Fruit fly (Drosophila melanogaster) whole organism: ENCODE data around the gene CG14143.

Experiments used
- CG8478 ChIP-seq: fragments of >200 bp; optimal IDR thresholded peaks from 2 replicates; lab custom pipeline; 2018; ENCODE audit warnings: inconsistent platforms
- Dll ChIP-seq: fragments of >200 bp; optimal IDR thresholded peaks from 2 replicates; lab custom pipeline; 2017
- EcR ChIP-seq, 2 experiments: fragments of >200 bp; optimal IDR thresholded peaks; 2 replicates each; lab custom pipeline; 2017; ENCODE audit warnings: missing biosample characterization in 2 of 2, missing genetic modification characterization in 2 of 2, missing genetic modification reagents in 2 of 2
- pan ChIP-seq: fragments of >200 bp; optimal IDR thresholded peaks from 2 replicates; lab custom pipeline; 2017
- psq ChIP-seq: fragments of >200 bp; optimal IDR thresholded peaks from 2 replicates; lab custom pipeline; 2017
- usp ChIP-seq: fragments of >200 bp; optimal IDR thresholded peaks from 2 replicates; lab custom pipeline; 2017; ENCODE audit warnings: missing biosample characterization, missing genetic modification characterization, mixed read lengths

Gene CG14143

DNA sequence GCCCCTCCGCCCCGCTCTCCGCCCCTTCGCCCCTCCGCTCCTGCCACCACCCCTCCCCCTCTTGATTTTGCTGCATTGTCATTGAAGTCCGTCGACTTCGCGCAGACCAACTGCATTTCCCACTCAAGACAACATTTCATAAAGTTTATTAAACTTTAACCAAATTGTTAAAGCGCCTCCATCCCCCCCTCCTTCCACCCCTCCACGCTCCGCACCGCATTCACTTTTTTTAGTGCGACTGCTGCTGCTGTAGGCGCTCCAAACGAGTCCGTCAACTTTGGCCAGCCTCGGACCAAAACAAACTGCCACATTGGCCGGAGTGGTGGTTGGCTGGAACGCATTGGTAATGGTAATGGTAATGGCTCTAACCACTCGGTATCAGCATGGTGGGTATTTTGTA lies 4.1 kb downstream of the CG14143 start:
- no peak for TF ChIP-seq pan
- TF ChIP-seq Dll (lab: Kevin White, UChicago) = no peak
- TF ChIP-seq usp (GFP tag; lab: Kevin White, UChicago) = no peak
- no peak for TF ChIP-seq psq (lab: Kevin White, UChicago)
- TF ChIP-seq CG8478 (lab: Kevin White, UChicago) = no peak
- no peak for TF ChIP-seq EcR (GFP tag; optimal IDR thresholded peaks at IDR 0.05; lab: Kevin White, UChicago)

DNA sequence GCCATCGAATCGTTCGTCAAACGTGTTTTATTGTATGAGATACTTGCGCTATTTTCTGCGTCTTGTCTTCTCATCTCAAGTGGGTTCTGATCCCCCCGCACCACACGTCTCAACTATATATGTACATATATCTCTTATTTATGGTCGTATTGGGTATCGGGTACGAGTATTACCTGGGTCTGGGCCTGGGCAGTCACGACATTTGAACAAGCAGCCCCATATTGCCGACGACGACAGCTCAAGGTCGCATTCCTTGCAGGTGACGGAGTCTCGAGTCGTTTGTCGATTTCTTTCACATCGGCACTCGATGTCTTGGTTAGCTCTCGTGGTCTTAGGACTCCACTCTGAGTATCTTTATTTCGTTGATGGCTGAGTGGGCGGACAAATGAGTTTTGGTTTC lies 10.3 kb downstream of the CG14143 start:
- TF ChIP-seq psq (lab: Kevin White, UChicago) = no peak
- no peak for TF ChIP-seq EcR (GFP tag; optimal IDR thresholded peaks at IDR 0.05; lab: Kevin White, UChicago)
- TF ChIP-seq usp (GFP tag; lab: Kevin White, UChicago) = no peak
- TF ChIP-seq pan = no peak
- TF ChIP-seq CG8478 (lab: Kevin White, UChicago) = no peak

DNA sequence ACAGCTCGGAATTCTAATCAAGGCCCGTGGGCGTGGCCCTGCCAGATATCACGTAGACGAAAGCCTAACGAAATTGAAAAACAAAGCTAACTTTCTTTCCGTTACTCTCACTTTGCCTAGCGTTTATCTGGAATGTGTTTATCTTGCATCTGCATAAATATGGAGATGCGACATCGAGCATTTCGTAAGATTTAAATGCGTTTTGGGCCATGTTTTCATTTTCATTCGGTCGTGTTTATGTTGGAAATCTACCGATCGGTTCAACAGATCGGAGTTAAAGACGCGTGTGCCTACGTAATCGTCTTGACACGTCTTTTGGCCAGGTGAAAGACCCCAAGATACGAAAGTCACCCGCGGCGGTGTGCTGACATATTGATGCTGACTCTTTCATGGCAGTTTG lies 12.9 kb downstream of the CG14143 start:
- TF ChIP-seq usp (GFP tag; lab: Kevin White, UChicago) (no peak), Dll (lab: Kevin White, UChicago) (no peak), pan (no peak), EcR (GFP tag; optimal IDR thresholded peaks at IDR 0.05; lab: Kevin White, UChicago) (no peak), psq (lab: Kevin White, UChicago) (no peak), CG8478 (lab: Kevin White, UChicago) (no peak)

DNA sequence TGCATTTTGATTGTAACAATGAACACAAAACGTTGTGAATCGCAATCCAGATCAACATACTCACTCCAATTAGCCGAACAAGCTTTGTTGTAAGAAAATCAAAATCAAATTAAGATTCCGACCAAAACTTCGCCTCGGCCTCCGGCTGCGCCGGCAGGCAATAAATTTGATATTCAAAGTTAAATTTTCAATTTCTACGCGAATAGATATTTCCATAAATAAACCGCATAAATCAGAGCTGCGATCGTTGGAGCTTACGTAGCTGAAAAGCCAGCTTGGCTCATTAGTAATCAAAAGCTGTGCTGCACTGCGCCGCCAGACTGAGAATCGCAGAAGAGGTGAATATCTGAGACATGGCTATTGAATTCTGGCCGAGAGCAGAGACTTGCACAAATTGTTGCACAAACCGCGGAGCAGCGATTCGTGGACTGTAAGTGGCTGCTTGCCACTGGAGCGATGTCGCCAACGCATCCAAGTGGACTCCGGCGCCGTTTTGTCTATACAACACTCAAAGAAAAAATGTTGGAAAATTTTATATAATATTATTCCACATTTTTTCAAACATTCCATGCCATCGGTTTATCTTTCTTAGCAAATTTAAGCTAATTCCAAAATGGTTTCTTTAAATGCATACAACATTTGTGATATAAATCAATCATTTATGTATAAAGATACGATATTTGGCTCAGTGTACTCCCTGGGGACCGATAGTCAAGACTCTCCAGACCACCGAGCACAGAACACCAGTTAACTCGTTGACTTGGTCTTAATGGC lies 13.9 kb downstream of the CG14143 start:
- TF ChIP-seq EcR (GFP tag; optimal IDR thresholded peaks at IDR 0.05; lab: Kevin White, UChicago) (no peak), CG8478 (lab: Kevin White, UChicago) (no peak), pan (no peak), Dll (lab: Kevin White, UChicago) (no peak), psq (lab: Kevin White, UChicago) (no peak), usp (GFP tag; lab: Kevin White, UChicago) (no peak)

DNA sequence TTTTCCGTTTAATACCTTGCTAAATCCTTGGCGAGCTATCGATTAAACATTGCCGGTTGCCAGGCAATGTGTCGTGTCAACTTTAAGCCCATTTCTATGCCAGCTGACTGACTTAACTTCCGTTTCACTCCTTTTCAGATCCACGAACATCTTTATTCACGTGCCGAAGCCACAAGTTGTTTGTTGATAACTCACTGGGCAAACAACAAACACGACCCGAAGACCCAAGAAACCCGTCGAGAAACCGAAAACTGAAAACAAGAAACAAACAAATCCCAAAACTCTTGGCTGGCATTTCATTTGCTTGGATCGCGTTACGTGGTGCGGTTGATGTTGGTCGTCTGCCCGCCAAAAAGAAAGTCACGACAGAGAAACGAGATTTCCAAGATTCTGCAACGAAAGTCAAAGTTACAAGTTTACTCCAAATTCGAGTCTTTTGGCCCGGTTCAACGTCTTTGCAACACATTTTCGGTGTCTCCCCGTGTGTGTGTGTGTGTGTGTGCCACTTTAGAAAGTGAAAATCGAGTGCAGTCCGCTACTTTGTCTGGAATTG lies 16.0 kb downstream of the CG14143 start, which contains the start of gene CG6216:
CG6216 (minus strand) TSS at position 51 of the 553 bp plus-strand sequence.
- TF ChIP-seq usp (GFP tag; lab: Kevin White, UChicago) = no peak
- TF ChIP-seq psq (lab: Kevin White, UChicago) = no peak
- TF ChIP-seq pan = no peak
- no peak for TF ChIP-seq EcR (GFP tag; optimal IDR thresholded peaks at IDR 0.05; lab: Kevin White, UChicago)
- TF ChIP-seq Dll (lab: Kevin White, UChicago) = no peak
- TF ChIP-seq CG8478 (lab: Kevin White, UChicago) = no peak

DNA sequence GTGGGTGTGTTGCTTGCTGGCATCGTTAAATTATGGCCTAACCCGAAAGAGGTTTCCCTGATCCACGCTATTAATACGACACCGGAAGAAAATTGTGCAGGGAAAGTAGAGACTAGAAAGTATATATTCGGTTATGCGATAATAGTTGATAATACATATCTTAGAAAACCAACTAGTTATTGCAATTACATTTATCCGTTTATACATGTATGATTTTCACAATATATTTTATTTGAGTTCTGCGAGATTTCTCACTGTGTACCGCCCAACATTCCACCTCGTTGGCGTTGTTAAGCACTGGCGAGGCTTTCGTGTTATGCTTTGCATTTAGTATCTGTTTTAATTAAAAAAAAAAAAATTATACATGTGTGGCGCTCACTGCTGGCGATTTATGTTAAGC lies 20.6 kb downstream of the CG14143 start:
- TF ChIP-seq psq (lab: Kevin White, UChicago) (no peak), pan (no peak), usp (GFP tag; lab: Kevin White, UChicago) (no peak), Dll (lab: Kevin White, UChicago) (no peak), CG8478 (lab: Kevin White, UChicago) (no peak), EcR (GFP tag; optimal IDR thresholded peaks at IDR 0.05; lab: Kevin White, UChicago) (no peak)

DNA sequence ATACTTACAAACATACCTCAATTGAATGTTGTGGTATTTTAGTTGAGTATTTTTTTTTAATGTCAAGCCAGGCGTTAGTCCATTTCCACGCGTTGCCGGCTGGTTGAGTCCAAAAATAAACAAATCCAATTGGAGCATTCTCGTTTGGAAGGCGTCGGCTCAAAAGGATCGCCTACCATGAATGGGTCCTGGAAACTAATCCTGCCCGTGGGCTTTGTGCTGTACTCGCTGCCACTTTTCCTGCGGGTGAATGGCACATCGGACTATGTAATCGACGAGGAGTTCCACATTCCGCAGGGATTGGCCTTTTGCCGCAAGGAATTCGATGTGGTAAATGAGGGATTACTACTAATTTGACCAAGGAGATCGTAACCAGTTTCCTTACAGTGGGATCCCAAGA lies 30.1 kb downstream of the CG14143 start, which contains the start of gene Alg10:
Alg10 (plus strand) TSS at position 73 of the 400 bp plus-strand sequence.
- no peak for TF ChIP-seq CG8478 (lab: Kevin White, UChicago)
- no peak for TF ChIP-seq Dll (lab: Kevin White, UChicago)
- no peak for TF ChIP-seq pan
- TF ChIP-seq usp (GFP tag; lab: Kevin White, UChicago) = no peak
- TF ChIP-seq EcR (GFP tag; optimal IDR thresholded peaks at IDR 0.05; lab: Kevin White, UChicago) = no peak
- no peak for TF ChIP-seq psq (lab: Kevin White, UChicago)

DNA sequence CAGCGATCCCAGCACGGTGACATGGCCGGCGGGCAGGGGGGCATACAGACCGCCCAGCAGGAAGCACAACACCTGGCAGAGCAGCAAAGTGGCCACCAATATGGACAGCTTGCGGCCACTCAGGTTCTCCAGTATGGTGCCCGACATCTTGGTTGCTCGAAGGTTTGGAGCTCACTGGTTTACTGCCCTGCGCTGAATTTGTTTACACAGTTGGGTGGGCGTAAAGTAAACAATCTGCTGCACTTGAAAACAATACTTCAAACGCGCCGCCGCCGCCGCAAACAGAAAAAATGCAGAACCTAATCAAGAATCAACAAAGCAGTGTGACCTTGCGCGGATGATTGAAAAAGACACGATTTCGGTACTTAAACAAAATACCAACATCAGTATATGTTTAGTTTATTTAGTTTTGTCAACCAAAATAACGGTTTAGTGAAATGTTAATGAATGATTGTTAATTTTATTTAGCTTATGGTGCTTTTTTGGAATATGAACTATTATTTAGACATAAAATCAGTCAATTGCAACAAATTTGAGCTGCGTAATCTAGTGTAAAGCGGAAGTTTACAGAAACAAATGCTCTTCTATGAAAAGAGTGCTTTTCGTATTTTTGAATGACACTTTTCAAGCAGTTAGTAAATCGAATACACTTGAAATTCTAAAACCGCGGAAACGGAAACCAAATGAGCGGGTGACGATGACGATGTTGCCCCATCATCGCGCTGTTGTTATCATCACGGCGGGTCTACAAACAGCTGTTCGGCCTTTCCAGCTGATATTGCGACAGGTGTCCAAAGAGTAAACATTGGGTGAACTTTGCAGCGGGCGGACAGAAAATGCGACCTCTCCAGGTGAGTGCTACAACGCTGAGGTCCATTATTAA lies 34.8 kb downstream of the CG14143 start, which contains the start of the genes wls and Adck5:
wls (minus strand) TSS at position 327 of the 883 bp plus-strand sequence.
Adck5 (plus strand) TSS at position 519 of the 883 bp plus-strand sequence.
- TF ChIP-seq EcR (GFP tag; optimal IDR thresholded peaks at IDR 0.05; lab: Kevin White, UChicago) = no peak
- peak; percentile 52 for TF ChIP-seq pan

DNA sequence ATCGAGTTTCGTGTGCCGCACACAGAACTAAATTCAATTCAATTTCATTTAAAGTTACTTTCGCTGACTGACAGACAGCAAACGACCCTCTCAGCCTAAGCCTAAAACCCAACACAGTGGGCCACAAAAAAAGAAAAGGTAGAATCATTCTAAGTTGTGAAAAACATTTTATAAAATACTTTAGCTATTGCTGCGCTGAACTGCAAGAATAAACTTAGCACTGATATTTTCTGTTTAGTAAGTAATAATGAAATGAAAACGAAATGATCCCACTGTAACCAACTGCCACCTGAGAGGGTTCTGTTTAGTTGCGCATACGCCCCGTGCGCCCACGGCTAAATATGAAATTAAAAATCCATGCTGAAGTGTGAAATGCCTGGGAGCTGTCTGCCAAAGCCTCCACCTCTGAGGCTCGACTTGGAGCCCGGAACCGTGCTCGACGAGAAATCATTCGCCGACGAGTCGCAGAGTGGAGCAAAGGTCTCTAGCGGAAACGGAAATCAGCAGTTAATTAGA lies 38.3 kb downstream of the CG14143 start, which contains the start of gene CG14142:
CG14142 (plus strand) TSS at position 466 of the 516 bp plus-strand sequence.
- no peak for TF ChIP-seq psq (lab: Kevin White, UChicago)
- TF ChIP-seq CG8478 (lab: Kevin White, UChicago) = no peak
- no peak for TF ChIP-seq Dll (lab: Kevin White, UChicago)

DNA sequence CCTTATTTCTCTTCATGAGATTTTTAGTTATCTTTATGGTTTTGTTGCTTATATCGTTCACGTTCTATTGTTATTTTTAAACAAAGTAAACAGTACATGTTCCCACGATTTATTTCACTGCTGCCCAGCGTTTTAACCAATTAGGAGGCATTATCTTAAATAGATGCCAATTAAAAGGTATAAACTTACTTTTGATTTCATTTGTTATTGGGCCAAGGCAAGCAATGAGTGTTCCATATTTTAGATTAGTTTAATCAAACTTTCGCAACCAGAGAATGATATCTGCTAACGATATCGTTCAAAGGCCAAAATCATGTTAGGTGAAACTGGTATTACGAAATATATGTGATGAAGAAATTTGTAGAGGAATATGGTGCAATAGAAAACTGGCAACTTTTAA lies 48.2 kb downstream of the CG14143 start:
- TF ChIP-seq Dll (lab: Kevin White, UChicago) (no peak), EcR (GFP tag; optimal IDR thresholded peaks at IDR 0.05; lab: Kevin White, UChicago) (no peak), CG8478 (lab: Kevin White, UChicago) (no peak), psq (lab: Kevin White, UChicago) (no peak)

DNA sequence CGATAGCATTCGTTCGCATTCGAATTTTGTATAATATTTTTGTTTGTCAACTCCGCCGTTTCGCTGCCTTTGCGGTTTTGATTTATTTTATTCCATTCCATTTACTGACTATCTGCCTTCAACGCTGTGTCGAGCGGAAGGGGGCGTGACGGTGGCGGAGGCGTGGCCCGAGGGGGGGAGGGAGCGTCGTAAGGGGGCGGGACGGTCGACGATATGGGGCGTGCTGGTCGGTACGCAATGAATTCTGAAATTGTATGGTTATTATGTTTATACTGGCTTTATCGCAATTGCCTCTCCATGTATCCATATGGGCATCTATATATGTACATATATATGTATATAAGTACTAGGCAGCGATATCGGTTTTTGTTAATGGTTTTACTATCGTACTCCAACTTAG lies 49.2 kb downstream of the CG14143 start:
- TF ChIP-seq pan = no peak
- TF ChIP-seq psq (lab: Kevin White, UChicago) = no peak
- no peak for TF ChIP-seq usp (GFP tag; lab: Kevin White, UChicago)
- TF ChIP-seq EcR (GFP tag; optimal IDR thresholded peaks at IDR 0.05; lab: Kevin White, UChicago) = no peak
- TF ChIP-seq CG8478 (lab: Kevin White, UChicago) = no peak
- TF ChIP-seq Dll (lab: Kevin White, UChicago) = no peak
